Worm (Caenorhabditis elegans): ENCODE measurements around the gene srh-297.

ce11 chrII:3195739-3196138 is 34.6 kb downstream of the srh-297 start:
- TF ChIP-seq egl-27 (tag; optimal IDR thresholded peaks at IDR 0.05), result no peak
- TF ChIP-seq aly-2 (tag; optimal IDR thresholded peaks at IDR 0.05), result no peak
- no peak for TF ChIP-seq hmg-11 (tag; optimal IDR thresholded peaks at IDR 0.05)

Data from whole organism, L3 larva.